Worm (Caenorhabditis elegans): ENCODE data around the gene ari-2.

The ari-2 gene

DNA sequence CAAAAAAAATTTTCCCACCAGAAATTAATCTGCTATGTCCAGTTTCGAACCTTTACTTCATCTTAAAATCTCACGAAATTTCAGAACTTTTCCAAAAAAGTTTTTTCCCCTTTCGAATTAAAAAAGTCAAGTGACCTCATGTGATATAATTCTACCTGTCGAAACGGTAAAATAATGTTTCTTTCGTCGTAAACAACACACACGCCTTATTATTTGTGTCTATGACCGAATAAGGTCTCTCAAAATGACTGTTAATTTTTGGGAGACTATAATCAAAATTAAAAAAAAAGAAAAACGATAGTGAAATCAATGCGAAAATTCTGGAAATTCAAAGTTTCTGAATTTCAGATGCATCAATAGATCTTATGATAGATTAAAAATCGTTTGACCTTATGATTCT is 32.2 kb downstream of the ari-2 start:
- TF ChIP-seq dao-5 (tag; optimal IDR thresholded peaks at IDR 0.05): no peak
- no peak for TF ChIP-seq him-1 (tag; optimal IDR thresholded peaks at IDR 0.05)
- TF ChIP-seq W03F9.2 (tag; optimal IDR thresholded peaks at IDR 0.05): no peak

DNA sequence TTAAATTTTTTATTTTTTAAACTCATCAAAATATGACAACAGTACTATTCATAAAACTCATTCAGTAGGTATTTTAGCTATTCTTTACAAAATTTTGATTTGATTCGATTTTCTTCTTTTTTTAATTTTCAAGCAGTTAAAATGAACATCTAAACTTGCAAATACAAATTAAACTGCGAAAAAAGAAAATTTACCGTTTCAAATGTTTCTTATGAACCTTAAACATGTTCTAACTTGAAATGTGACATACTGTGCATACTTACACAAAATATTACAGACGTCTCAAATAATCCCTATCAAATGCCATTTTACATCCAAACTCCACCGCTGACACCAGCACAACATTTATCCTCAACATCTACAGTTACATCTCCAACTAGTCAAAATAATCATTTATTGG is 33.5 kb downstream of the ari-2 start, which contains the start of gene fkh-7:
Gene fkh-7, plus strand, starts transcription at position 301 of the 400 bp plus-strand sequence.
- TF ChIP-seq W03F9.2 (tag; optimal IDR thresholded peaks at IDR 0.05) (no peak), him-1 (tag; optimal IDR thresholded peaks at IDR 0.05) (no peak), dao-5 (tag; optimal IDR thresholded peaks at IDR 0.05) (no peak)

DNA sequence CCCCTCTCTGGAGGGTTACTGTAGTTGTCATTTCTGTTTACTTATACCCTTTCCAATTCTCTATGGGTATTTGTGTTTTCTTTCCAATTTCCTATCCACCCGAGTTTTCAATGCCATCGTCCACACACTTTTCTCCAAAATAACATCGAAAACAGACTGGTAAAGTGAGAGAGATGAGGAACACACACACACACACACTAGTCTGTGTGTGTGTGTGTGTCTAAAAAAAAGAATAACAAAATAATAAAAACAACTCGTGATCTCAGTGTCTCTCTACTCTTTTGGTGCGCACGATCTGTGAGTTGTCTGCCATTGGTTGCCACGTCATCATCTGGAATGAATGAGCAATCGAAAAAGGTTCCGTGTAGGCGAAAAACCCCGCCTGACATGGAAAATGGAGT is 35.4 kb downstream of the ari-2 start:
- TF ChIP-seq W03F9.2 (tag; optimal IDR thresholded peaks at IDR 0.05): no peak
- no peak for TF ChIP-seq dao-5 (tag; optimal IDR thresholded peaks at IDR 0.05)
- no peak for TF ChIP-seq him-1 (tag; optimal IDR thresholded peaks at IDR 0.05)

DNA sequence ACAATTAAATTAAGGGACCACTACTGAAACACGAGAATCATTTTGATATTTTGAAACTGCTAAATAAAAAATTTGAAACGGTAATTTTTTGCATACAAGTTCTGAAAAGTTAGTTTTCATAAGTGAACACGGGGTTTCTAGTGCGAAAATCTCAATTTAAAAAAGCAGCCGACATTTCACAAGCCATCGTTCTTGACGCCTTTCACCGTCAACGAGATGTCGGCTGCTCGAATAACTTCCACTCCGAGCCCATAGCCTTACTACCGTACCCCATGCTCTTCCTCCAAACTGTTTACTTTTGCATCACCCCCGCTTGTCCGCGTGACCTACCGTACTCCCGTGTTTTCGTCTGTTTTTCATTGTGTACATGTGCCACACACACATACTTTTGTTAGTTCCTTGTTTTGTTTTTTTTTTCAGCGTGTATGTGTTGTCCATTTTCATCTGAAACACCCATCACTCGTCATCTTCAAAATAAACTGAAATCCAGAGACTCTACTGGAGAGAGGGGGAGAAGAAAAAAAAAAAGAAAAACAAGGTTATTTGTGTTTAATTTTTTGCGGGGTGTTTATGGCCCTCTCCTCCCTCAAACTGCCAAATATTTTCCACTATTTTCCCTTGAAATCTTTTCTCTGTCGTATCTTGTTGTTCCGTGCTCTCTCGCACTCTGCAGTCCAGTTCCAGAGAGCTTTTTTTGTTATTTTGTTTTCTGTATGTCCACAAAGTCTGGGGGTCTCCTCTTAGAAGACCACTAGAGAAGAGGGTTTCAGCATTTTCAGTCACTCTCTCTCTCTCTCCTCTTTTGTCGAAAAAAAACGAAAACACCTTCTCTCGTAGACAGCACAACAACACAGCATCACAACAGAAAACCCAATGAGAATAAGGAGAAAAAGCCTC is 37.3 kb downstream of the ari-2 start:
- TF ChIP-seq him-1 (tag; optimal IDR thresholded peaks at IDR 0.05) (no peak), W03F9.2 (tag; optimal IDR thresholded peaks at IDR 0.05) (no peak), dao-5 (tag; optimal IDR thresholded peaks at IDR 0.05) (no peak)

DNA sequence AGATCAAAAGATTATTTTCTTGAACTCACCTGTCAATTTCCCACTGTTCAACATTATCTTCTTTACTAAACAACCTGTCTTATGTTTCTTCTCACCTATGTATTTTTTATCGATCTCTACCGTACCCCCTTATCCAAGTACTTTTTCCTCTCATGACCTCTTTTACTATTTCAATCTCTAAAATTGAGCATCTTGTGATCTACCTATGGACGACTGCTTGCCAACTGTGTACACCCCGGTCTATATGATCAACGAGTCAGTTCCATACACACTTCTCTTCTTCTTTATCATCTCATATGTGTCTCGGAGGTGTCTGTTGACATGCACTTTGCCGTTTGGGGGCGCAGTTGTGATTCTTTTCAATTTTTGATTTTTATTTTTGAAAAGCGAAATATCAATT is 39.2 kb downstream of the ari-2 start:
- TF ChIP-seq dao-5 (tag; optimal IDR thresholded peaks at IDR 0.05) (no peak), him-1 (tag; optimal IDR thresholded peaks at IDR 0.05) (no peak), W03F9.2 (tag; optimal IDR thresholded peaks at IDR 0.05) (no peak)

DNA sequence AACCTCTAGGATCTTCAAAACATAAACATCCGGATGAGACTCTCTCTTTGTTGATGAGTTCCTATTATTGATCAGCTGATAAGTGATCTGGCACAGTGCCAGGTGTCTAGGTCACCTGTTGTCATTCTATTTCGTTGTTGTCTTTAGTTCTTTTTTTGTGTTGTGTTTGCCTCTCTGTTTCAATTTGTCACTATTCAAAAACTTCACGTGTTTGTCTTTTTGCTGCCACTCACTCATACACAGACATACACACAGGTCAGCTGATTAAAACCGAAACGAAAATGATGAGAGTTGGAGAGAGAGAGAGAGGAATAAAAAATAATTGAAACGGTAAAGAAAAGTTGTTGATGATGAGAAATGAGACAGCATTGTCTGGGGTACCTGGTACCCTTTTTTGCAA is 40.2 kb downstream of the ari-2 start:
- TF ChIP-seq dao-5 (tag; optimal IDR thresholded peaks at IDR 0.05) (no peak), W03F9.2 (tag; optimal IDR thresholded peaks at IDR 0.05) (no peak), him-1 (tag; optimal IDR thresholded peaks at IDR 0.05) (no peak)

DNA sequence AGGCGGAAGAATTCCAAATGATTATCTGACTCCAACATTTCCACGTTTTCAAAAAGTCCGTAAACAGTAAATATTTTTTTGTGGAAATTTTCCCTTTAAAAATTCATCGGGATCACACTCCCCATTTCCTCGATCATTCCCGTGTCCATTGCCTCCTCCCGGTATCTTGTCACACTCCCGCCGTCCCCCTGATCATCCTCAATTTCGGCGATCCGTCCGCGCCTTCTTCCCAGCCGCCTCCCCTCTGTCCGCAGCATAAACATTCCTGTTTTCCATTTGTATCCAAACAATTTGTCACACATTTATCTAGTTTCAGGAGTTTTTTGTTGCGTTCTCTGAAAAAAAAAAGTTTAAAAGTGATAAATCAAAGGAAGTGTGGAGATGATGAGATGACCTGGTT is 42.0 kb downstream of the ari-2 start:
- TF ChIP-seq him-1 (tag; optimal IDR thresholded peaks at IDR 0.05) (no peak), W03F9.2 (tag; optimal IDR thresholded peaks at IDR 0.05) (no peak), dao-5 (tag; optimal IDR thresholded peaks at IDR 0.05) (no peak)

DNA sequence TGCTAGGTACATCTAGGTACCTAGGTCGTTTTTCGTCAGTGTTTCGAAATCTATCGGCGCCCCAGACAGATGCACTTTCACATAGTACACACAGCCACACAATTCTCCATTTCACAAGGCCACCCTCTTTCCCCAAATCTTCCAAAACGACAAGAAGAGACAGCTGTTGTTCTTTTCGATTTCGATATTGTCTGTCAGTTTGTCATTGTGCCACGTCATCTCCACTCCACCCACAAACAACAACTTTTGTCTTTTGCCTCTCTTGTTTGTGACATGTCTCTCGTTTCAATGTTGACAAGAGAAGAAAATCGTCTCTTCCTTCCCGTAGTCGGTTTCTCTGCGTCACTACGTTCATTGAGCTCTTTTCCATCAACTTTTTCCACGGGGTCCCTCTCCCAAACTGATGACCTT is 42.9 kb downstream of the ari-2 start:
- TF ChIP-seq him-1 (tag; optimal IDR thresholded peaks at IDR 0.05) (no peak), W03F9.2 (tag; optimal IDR thresholded peaks at IDR 0.05) (no peak), dao-5 (tag; optimal IDR thresholded peaks at IDR 0.05) (no peak)

DNA sequence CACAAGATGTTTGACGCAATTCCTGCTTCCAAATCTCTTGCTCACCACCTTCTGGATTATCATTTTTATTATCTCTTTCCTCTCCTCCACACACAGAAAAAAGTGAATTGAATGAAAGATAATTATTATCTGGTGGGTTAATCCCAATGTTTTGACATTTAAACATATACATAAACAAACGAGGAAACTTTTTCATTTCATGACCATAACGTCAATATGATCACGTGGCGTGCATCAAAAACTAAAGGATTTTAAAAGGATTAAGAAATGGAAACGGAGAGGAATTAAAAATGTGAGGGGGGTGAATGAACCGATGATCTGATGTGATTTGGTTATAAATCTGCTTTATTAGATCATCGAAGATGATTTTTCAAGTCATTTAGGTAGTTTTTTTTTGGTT is 44.6 kb downstream of the ari-2 start:
- TF ChIP-seq dao-5 (tag; optimal IDR thresholded peaks at IDR 0.05) (no peak), him-1 (tag; optimal IDR thresholded peaks at IDR 0.05) (no peak), W03F9.2 (tag; optimal IDR thresholded peaks at IDR 0.05) (no peak)

DNA sequence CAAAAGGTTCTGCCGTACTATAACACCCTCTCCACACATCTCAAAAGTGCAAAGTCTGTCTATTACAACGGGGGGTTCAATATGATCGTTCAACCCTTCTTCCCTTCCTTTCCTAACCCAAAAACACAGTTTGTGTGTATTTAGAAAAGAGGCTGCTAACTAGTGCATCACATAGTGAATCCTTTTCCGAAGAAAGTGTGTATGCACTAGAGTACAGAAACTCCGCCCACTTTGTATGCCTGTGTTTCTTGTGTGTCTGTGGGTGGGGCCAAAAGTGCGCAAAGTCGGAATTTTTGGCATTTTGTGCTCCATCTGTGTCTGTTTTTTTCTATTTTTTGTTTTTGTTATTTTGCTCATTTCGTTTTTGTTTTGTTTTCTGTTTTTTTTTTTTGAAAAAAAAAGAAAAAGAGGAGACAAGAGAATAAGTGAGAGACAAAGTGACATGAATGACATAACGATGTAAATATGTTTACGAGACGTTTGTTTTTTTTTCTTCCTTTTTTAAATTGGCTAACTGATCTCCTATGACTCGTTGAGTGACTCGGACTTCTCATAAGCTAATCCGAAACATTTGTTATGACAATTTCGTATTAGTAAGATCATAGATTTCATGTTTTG is 47.7 kb downstream of the ari-2 start:
- TF ChIP-seq W03F9.2 (tag; optimal IDR thresholded peaks at IDR 0.05): no peak
- no peak for TF ChIP-seq dao-5 (tag; optimal IDR thresholded peaks at IDR 0.05)
- TF ChIP-seq him-1 (tag; optimal IDR thresholded peaks at IDR 0.05): no peak

DNA sequence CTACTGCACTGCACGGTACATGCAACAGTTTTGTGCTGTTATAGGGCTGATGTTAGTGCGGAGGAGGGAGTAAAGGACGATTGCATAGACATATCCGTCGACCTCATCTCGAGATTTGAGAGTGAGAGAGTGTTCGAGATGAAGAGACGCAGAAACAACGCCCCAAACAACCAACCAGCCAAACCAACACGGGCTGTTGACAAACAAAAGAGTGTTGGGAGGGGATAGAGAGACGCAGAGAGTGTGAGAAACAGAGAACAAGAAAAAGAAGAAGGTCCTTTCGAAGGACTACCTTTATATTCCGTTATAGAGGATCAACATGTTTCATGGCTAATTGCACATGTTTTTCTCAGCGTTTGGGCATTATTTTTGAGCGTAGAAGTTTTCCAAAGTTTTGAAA is 49.4 kb downstream of the ari-2 start:
- TF ChIP-seq W03F9.2 (tag; optimal IDR thresholded peaks at IDR 0.05) (no peak), him-1 (tag; optimal IDR thresholded peaks at IDR 0.05) (no peak), dao-5 (tag; optimal IDR thresholded peaks at IDR 0.05) (no peak)

DNA sequence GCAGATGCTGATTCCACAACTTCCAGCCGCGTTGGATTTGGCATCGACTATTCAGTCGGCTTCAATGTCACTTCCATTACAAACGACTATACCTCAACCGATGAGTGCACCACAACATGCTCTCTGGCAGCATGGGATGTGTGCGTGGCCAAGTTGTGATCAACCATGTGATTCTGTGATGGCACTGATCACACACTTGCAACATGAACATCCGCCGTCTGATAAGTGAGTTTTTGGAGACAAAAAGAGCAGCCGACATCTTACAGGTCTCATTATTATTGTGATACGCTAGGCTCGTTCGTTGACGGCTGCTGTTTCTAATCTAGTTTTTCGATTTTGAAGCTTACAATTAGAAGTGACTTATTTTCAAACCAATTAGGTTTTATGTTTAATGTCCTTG is 51.5 kb downstream of the ari-2 start:
- TF ChIP-seq W03F9.2 (tag; optimal IDR thresholded peaks at IDR 0.05): no peak
- TF ChIP-seq him-1 (tag; optimal IDR thresholded peaks at IDR 0.05): no peak
- no peak for TF ChIP-seq dao-5 (tag; optimal IDR thresholded peaks at IDR 0.05)

DNA sequence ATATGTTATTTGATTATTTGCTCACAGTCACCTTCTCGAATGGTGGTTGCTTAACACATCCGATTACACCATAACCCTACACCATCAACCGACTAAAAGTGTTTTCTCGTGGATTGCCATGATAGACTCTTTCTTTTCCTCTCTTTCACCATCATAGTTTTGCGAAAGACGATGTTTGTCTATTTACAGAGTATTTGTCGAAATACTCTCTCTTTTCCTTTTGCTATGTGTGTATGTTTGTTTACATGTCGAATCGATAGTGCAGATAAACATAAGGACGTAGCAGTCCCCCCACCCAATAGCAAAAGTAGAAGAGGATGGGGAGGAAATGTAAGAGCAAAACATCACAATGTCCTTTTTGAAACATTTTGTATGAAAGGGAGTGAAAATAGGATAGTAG is 52.4 kb downstream of the ari-2 start:
- TF ChIP-seq W03F9.2 (tag; optimal IDR thresholded peaks at IDR 0.05) (no peak), him-1 (tag; optimal IDR thresholded peaks at IDR 0.05) (no peak), dao-5 (tag; optimal IDR thresholded peaks at IDR 0.05) (no peak)

DNA sequence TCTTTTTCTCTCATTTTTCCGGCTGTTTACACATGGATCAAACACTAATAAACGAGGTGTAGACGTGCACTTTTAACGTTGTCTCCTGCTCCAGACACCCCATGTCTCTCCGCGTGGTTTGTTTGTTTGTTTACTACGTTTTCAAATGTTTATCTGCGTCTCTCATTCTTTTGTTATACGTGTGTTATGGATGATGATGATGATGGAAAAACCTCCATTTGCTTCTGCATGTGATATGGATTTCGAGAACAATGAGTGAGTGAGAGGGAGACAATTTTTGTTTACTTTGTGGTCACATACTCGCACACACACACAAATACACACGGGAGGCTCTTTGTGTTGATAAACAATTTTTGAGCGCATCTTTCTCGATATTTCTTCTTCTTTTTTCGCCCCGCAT is 53.5 kb downstream of the ari-2 start:
- no peak for TF ChIP-seq him-1 (tag; optimal IDR thresholded peaks at IDR 0.05)

DNA sequence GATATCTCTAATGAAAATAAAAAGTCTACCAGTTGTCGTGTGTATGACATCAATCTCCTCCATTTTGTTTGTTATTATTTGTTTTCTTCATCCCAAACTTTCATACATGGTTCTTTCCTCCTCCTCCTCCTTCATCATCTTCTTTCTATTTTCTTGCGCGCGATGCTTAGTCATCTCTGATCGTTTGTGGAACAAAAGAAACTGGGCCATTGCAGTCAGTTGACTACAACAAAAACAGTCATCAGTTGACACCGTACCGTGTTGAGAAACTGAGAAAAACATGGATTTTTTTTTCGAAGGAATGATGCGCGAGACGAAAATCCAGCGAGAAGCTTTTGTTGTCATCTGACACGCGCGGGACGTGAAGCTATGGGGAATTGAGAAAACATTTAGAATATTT is 54.3 kb downstream of the ari-2 start:
- no peak for TF ChIP-seq him-1 (tag; optimal IDR thresholded peaks at IDR 0.05)
- TF ChIP-seq dao-5 (tag; optimal IDR thresholded peaks at IDR 0.05): no peak
- TF ChIP-seq W03F9.2 (tag; optimal IDR thresholded peaks at IDR 0.05): no peak
